Worm (Caenorhabditis elegans) whole organism, early embryonic: ENCODE measurements around the gene C15F1.5.

Source experiments
- B0310.2 ChIP-seq: sonication (generic microtip); optimal IDR thresholded peaks from 2 replicates; lab custom pipeline; 2016; ENCODE audit warnings: mild to moderate bottlenecking, missing genetic modification characterization, missing compliant biosample characterization
- F13C5.2 ChIP-seq: sonication (generic microtip); optimal IDR thresholded peaks from 2 replicates; lab custom pipeline; 2017; ENCODE audit warnings: mild to moderate bottlenecking, missing genetic modification characterization, inconsistent platforms, missing compliant biosample characterization
- aly-1 ChIP-seq: sonication (generic microtip); optimal IDR thresholded peaks from 2 replicates; lab custom pipeline; 2016; ENCODE audit warnings: missing genetic modification characterization, missing compliant biosample characterization
- ama-1 ChIP-seq: fragments of 150-350 bp; optimal IDR thresholded peaks from 2 replicates; lab custom pipeline; 2014
- ceh-13 ChIP-seq: fragments of 200-800 bp; sonication (Bioruptor generic); optimal IDR thresholded peaks from 2 replicates; lab custom pipeline; 2018; ENCODE audit warnings: mild to moderate bottlenecking, missing genetic modification characterization, missing compliant biosample characterization
- ceh-36 ChIP-seq: sonication (generic microtip); optimal IDR thresholded peaks from 2 replicates; lab custom pipeline; 2016; ENCODE audit warnings: missing genetic modification characterization, inconsistent platforms, missing compliant biosample characterization
- ets-7 ChIP-seq: sonication (generic microtip); optimal IDR thresholded peaks from 2 replicates; lab custom pipeline; 2016; ENCODE audit warnings: missing genotype, missing genetic modification characterization, missing compliant biosample characterization
- flt-1 ChIP-seq: fragments of 200-800 bp; sonication (Bioruptor generic); IDR thresholded peaks from 2 replicates; pipeline ENCODE4 v1.3.6; 2022; ENCODE audit warnings: missing genetic modification characterization, missing compliant biosample characterization
- hmbx-1 ChIP-seq: sonication (generic microtip); optimal IDR thresholded peaks from 2 replicates; lab custom pipeline; 2016; ENCODE audit warnings: mild to moderate bottlenecking, missing genetic modification characterization, missing compliant biosample characterization
- hmg-4 ChIP-seq: fragments of 200-800 bp; sonication (Bioruptor generic); optimal IDR thresholded peaks from 2 replicates; lab custom pipeline; 2018; ENCODE audit warnings: mild to moderate bottlenecking, missing genetic modification characterization, missing compliant biosample characterization
- hnd-1 ChIP-seq: sonication (generic microtip); optimal IDR thresholded peaks from 2 replicates; lab custom pipeline; 2016; ENCODE audit warnings: missing genetic modification characterization, missing compliant biosample characterization
- pes-1 ChIP-seq: fragments of 200-800 bp; sonication (Bioruptor generic); IDR thresholded peaks from 2 replicates; pipeline ENCODE4 v1.3.6; 2022; ENCODE audit warnings: missing genetic modification reagents, missing genetic modification characterization, missing compliant biosample characterization
- scrt-1 ChIP-seq: fragments of 200-800 bp; sonication (Bioruptor generic); IDR thresholded peaks from 2 replicates; pipeline ENCODE4 v1.3.6; 2022; ENCODE audit warnings: missing genetic modification characterization, missing compliant biosample characterization
- sea-1 ChIP-seq: fragments of 200-800 bp; sonication (Bioruptor generic); conservative IDR thresholded peaks from 2 replicates; pipeline ENCODE4 v1.3.6; 2022; ENCODE audit warnings: missing genetic modification characterization, missing compliant biosample characterization
- tbx-37 ChIP-seq: fragments of 200-800 bp; sonication (Bioruptor generic); conservative IDR thresholded peaks from 2 replicates; pipeline ENCODE4 v1.3.6; 2022; ENCODE audit warnings: missing genetic modification reagents, missing genetic modification characterization, missing compliant biosample characterization
- tra-4 ChIP-seq: sonication (generic microtip); optimal IDR thresholded peaks from 2 replicates; lab custom pipeline; 2017; ENCODE audit warnings: missing genetic modification characterization, missing compliant biosample characterization

Gene C15F1.5

ce11 chrII:6926488-6926887 lies 43.9 kb downstream of the C15F1.5 start:
- TF ChIP-seq hmg-4 (GFP tag; lab: Kevin White, UChicago) (no peak), ceh-13 (GFP tag; lab: Kevin White, UChicago) (no peak), flt-1 (no peak), pes-1 (GFP tag; lab: Robert Waterston, UW) (no peak), tra-4 (tag; lab: Kevin White, UChicago) (no peak), hmbx-1 (tag; lab: Kevin White, UChicago) (no peak), ama-1 (lab: Kevin White, UChicago) (no peak), hnd-1 (no peak)

ce11 chrII:6926054-6926453 lies 44.4 kb downstream of the C15F1.5 start:
- no peak for TF ChIP-seq ceh-36 (tag; lab: Kevin White, UChicago)
- no peak for TF ChIP-seq hmbx-1 (tag; lab: Kevin White, UChicago)
- TF ChIP-seq ama-1 (lab: Kevin White, UChicago), result no peak
- no peak for TF ChIP-seq scrt-1
- TF ChIP-seq tra-4 (tag; lab: Kevin White, UChicago), result no peak
- TF ChIP-seq aly-1 (tag; lab: Kevin White, UChicago), result no peak
- TF ChIP-seq hnd-1, result no peak
- TF ChIP-seq flt-1, result no peak
- TF ChIP-seq ets-7 (tag; lab: Kevin White, UChicago), result no peak
- TF ChIP-seq B0310.2, result no peak
- no peak for TF ChIP-seq hmg-4 (GFP tag; lab: Kevin White, UChicago)
- no peak for TF ChIP-seq sea-1 (GFP tag; lab: Robert Waterston, UW)

- no peak for TF ChIP-seq scrt-1
- TF ChIP-seq sea-1 (GFP tag; lab: Robert Waterston, UW), result no peak
- TF ChIP-seq tra-4 (tag; lab: Kevin White, UChicago), result no peak
- no peak for TF ChIP-seq pes-1 (GFP tag; lab: Robert Waterston, UW)
- TF ChIP-seq aly-1 (tag; lab: Kevin White, UChicago), result no peak
Measured at ce11 chrII:6923792-6924191, 46.6 kb downstream of the C15F1.5 start.

- TF ChIP-seq F13C5.2 (tag; lab: Kevin White, UChicago) (no peak), ceh-13 (GFP tag; lab: Kevin White, UChicago) (no peak), sea-1 (GFP tag; lab: Robert Waterston, UW) (no peak), B0310.2 (no peak)
Measured at ce11 chrII:6919363-6919851, 51.0 kb downstream of the C15F1.5 start, which contains the start of gene B0252.1. Gene B0252.1, plus strand, starts transcription at chrII:6919680.

- TF ChIP-seq F13C5.2 (tag; lab: Kevin White, UChicago) (no peak), ceh-13 (GFP tag; lab: Kevin White, UChicago) (no peak), tbx-37 (no peak), ama-1 (lab: Kevin White, UChicago) (no peak), aly-1 (tag; lab: Kevin White, UChicago) (no peak), tra-4 (tag; lab: Kevin White, UChicago) (no peak)
Measured at ce11 chrII:6918862-6919261, 51.6 kb downstream of the C15F1.5 start, which contains the start of gene B0252.5. Gene B0252.5, minus strand, starts transcription at chrII:6918878.
